Worm (Caenorhabditis elegans) whole organism, L4 larva: ENCODE results near the gene rgs-4.
A peak's percentile ranks its signal among the peaks of the same experiment; 100 is the strongest.
"Not testable (repeated sequence)": the region's sequence is repeated elsewhere in the genome, so short reads cannot be mapped to it uniquely, and the experiment has no call there.

ENCODE experiments used
- Y5F2A.4 ChIP-seq: fragments of 200-800 bp; sonication (Bioruptor generic); optimal IDR thresholded peaks from 2 replicates; lab custom pipeline; 2018; ENCODE audit warnings: mild to moderate bottlenecking, missing genetic modification characterization, missing compliant biosample characterization
- ZK546.5 ChIP-seq, 2 experiments: sonication (generic microtip); optimal IDR thresholded peaks; 2 replicates each; lab custom pipeline; 2017; ENCODE audit warnings: missing biosample characterization in 2 of 2, missing genetic modification characterization in 2 of 2
- aha-1 ChIP-seq: fragments of 150-350 bp; peaks from one replicate; lab custom pipeline; 2014; ENCODE audit warnings: missing biosample characterization, missing genetic modification characterization
- attf-4 ChIP-seq: sonication (generic microtip); optimal IDR thresholded peaks from 3 replicates; lab custom pipeline; 2017; ENCODE audit warnings: missing biosample characterization, missing genetic modification characterization
- ceh-20 ChIP-seq: fragments of 200-800 bp; sonication (Bioruptor generic); IDR thresholded peaks from 2 replicates; pipeline ENCODE4 v1.3.6; 2022; ENCODE audit warnings: missing genetic modification reagents, missing genetic modification characterization, missing compliant biosample characterization
- ceh-28 ChIP-seq: fragments of 150-350 bp; optimal IDR thresholded peaks from 2 replicates; lab custom pipeline; 2014; ENCODE audit warnings: missing biosample characterization, missing genetic modification reagents, missing genetic modification characterization
- ceh-44 ChIP-seq: fragments of 200-800 bp; sonication (Bioruptor generic); IDR thresholded peaks from 2 replicates; pipeline ENCODE4 v1.3.6; 2022; ENCODE audit warnings: missing genetic modification reagents, missing genetic modification characterization, missing compliant biosample characterization
- daf-12 ChIP-seq: fragments of 150-350 bp; optimal IDR thresholded peaks from 2 replicates; lab custom pipeline; 2014; ENCODE audit warnings: missing biosample characterization, missing genetic modification reagents, missing genetic modification characterization
- daf-16 ChIP-seq, 3 experiments: sonication (generic microtip); optimal IDR thresholded peaks; 2 replicates each; lab custom pipeline; 2016 to 2017; ENCODE audit warnings: missing genetic modification characterization in 3 of 3, missing genetic modification reagents in 3 of 3, mild to moderate bottlenecking in 2 of 3, missing compliant biosample characterization in 2 of 3, missing biosample characterization in 1 of 3, moderate library complexity in 1 of 3
- dmd-6 ChIP-seq: fragments of 200-800 bp; sonication (Bioruptor generic); IDR thresholded peaks from 2 replicates; pipeline ENCODE4 v1.3.6; 2022; ENCODE audit warnings: missing genetic modification reagents, missing genetic modification characterization, missing compliant biosample characterization
- fos-1 ChIP-seq: fragments of 150-350 bp; optimal IDR thresholded peaks from 2 replicates; lab custom pipeline; 2014; ENCODE audit warnings: missing biosample characterization, missing genetic modification characterization
- gei-8 ChIP-seq: fragments of 200-800 bp; sonication (Bioruptor generic); optimal IDR thresholded peaks from 2 replicates; lab custom pipeline; 2018; ENCODE audit warnings: mild to moderate bottlenecking, missing genetic modification characterization, missing compliant biosample characterization
- hif-1 ChIP-seq, 2 experiments: sonication (generic microtip); optimal IDR thresholded peaks; 2 replicates each; lab custom pipeline; 2016 to 2017; ENCODE audit warnings: missing compliant biosample characterization in 2 of 2, missing genetic modification characterization in 2 of 2, missing genetic modification reagents in 2 of 2, missing genotype in 2 of 2, mild to moderate bottlenecking in 1 of 2
- hlh-11 ChIP-seq: fragments of 200-800 bp; sonication (Bioruptor generic); optimal IDR thresholded peaks from 2 replicates; lab custom pipeline; 2018; ENCODE audit warnings: mild to moderate bottlenecking, missing genetic modification characterization, missing compliant biosample characterization
- hlh-30 ChIP-seq: sonication (generic microtip); optimal IDR thresholded peaks from 2 replicates; lab custom pipeline; 2017; ENCODE audit warnings: antibody characterized with exemption, mild to moderate bottlenecking, missing genetic modification characterization, missing compliant biosample characterization; ENCODE audit not compliant: insufficient read depth
- lin-29 ChIP-seq: fragments of 200-800 bp; sonication (Bioruptor generic); IDR thresholded peaks from 2 replicates; pipeline ENCODE4 v1.3.6; 2022; ENCODE audit warnings: missing genetic modification reagents, missing genetic modification characterization, missing compliant biosample characterization
- lin-38 ChIP-seq: fragments of 200-800 bp; sonication (Bioruptor generic); IDR thresholded peaks from 2 replicates; pipeline ENCODE4 v1.3.6; 2022; ENCODE audit warnings: missing genetic modification reagents, missing genetic modification characterization, missing compliant biosample characterization
- lin-39 ChIP-seq: fragments of 150-350 bp; optimal IDR thresholded peaks from 2 replicates; lab custom pipeline; 2014; ENCODE audit warnings: missing biosample characterization, missing genetic modification reagents, missing genetic modification characterization
- mdl-1 ChIP-seq, 2 experiments: fragments of 150-350 bp in 1 of 2; sonication (generic microtip) in 1 of 2; optimal IDR thresholded peaks; 2 replicates each; lab custom pipeline; 2014 to 2017; ENCODE audit warnings: missing biosample characterization in 2 of 2, missing genetic modification characterization in 2 of 2
- mep-1 ChIP-seq: fragments of 150-350 bp; sonication (generic microtip); optimal IDR thresholded peaks from 3 replicates; lab custom pipeline; 2014; ENCODE audit warnings: missing biosample characterization, missing genetic modification characterization
- mxl-3 ChIP-seq: fragments of 200-800 bp; sonication (Bioruptor generic); optimal IDR thresholded peaks from 2 replicates; lab custom pipeline; 2018; ENCODE audit warnings: mild to moderate bottlenecking, missing genetic modification characterization, missing compliant biosample characterization
- nhr-10 ChIP-seq: fragments of 150-350 bp; optimal IDR thresholded peaks from 2 replicates; lab custom pipeline; 2014; ENCODE audit warnings: missing biosample characterization, missing genetic modification characterization
- nhr-11 ChIP-seq: fragments of 150-350 bp; optimal IDR thresholded peaks from 2 replicates; lab custom pipeline; 2014; ENCODE audit warnings: missing biosample characterization, missing genetic modification characterization
- nhr-28 ChIP-seq: fragments of 150-350 bp; optimal IDR thresholded peaks from 2 replicates; lab custom pipeline; 2014; ENCODE audit warnings: missing biosample characterization, missing genetic modification characterization
- nhr-41 ChIP-seq: fragments of 200-800 bp; sonication (Bioruptor generic); IDR thresholded peaks from 2 replicates; pipeline ENCODE4 v1.3.6; 2022; ENCODE audit warnings: missing genetic modification reagents, missing genetic modification characterization, missing compliant biosample characterization
- nhr-48 ChIP-seq: sonication (generic microtip); optimal IDR thresholded peaks from 2 replicates; lab custom pipeline; 2016; ENCODE audit warnings: mild to moderate bottlenecking, missing genetic modification characterization, missing compliant biosample characterization
- pha-4 ChIP-seq, 2 experiments: fragments of 150-350 bp in 1 of 2; fragments of 200-800 bp in 1 of 2; sonication (Bioruptor generic) in 1 of 2; IDR thresholded peaks in 1 of 2; optimal IDR thresholded peaks in 1 of 2; 2 replicates each; pipeline versions ENCODE4 v1.3.6 to Lab custom; 2014 to 2022; ENCODE audit warnings: missing genetic modification characterization in 2 of 2, missing genetic modification reagents in 2 of 2, missing biosample characterization in 1 of 2, missing compliant biosample characterization in 1 of 2
- pqm-1 ChIP-seq: sonication (generic microtip); optimal IDR thresholded peaks from 2 replicates; lab custom pipeline; 2017; ENCODE audit warnings: missing biosample characterization, missing genetic modification characterization
- rbr-2 ChIP-seq: sonication (generic microtip); optimal IDR thresholded peaks from 2 replicates; lab custom pipeline; 2016; ENCODE audit warnings: missing genotype, missing genetic modification characterization, missing compliant biosample characterization
- sdz-12 ChIP-seq: fragments of 200-800 bp; sonication (Bioruptor generic); optimal IDR thresholded peaks from 2 replicates; lab custom pipeline; 2018; ENCODE audit warnings: mild to moderate bottlenecking, missing genetic modification characterization, missing compliant biosample characterization
- set-16 ChIP-seq: fragments of 200-800 bp; sonication (Bioruptor generic); IDR thresholded peaks from 2 replicates; pipeline ENCODE4 v1.3.6; 2022; ENCODE audit warnings: missing genetic modification reagents, missing genetic modification characterization, missing compliant biosample characterization
- skn-1 ChIP-seq: fragments of 150-350 bp; optimal IDR thresholded peaks from 2 replicates; lab custom pipeline; 2014; ENCODE audit warnings: missing biosample characterization, missing genetic modification characterization
- spr-3 ChIP-seq: fragments of 200-800 bp; sonication (Bioruptor generic); optimal IDR thresholded peaks from 2 replicates; lab custom pipeline; 2018; ENCODE audit warnings: mild to moderate bottlenecking, missing genetic modification characterization, missing compliant biosample characterization
- tag-97 ChIP-seq: fragments of 200-800 bp; sonication (Bioruptor generic); IDR thresholded peaks from 2 replicates; pipeline ENCODE4 v1.3.6; 2022; ENCODE audit warnings: missing genetic modification characterization, missing compliant biosample characterization
- unc-62 ChIP-seq, 3 experiments: fragments of 150-350 bp in 1 of 3; sonication (generic microtip); optimal IDR thresholded peaks in 2 of 3; peaks in 1 of 3; 1 replicate in 1 of 3; 2 replicates in 2 of 3; lab custom pipeline; 2014 to 2017; ENCODE audit warnings: missing biosample characterization in 3 of 3, missing genetic modification characterization in 3 of 3, missing genetic modification reagents in 3 of 3, missing genotype in 1 of 3
- zip-11 ChIP-seq: fragments of 200-800 bp; sonication (Bioruptor generic); IDR thresholded peaks from 2 replicates; pipeline ENCODE4 v1.3.6; 2022; ENCODE audit warnings: missing genetic modification characterization, missing compliant biosample characterization
- zip-2 ChIP-seq: fragments of 150-350 bp; optimal IDR thresholded peaks from 2 replicates; lab custom pipeline; 2014; ENCODE audit warnings: missing biosample characterization, missing genetic modification characterization

rgs-4 gene

DNA sequence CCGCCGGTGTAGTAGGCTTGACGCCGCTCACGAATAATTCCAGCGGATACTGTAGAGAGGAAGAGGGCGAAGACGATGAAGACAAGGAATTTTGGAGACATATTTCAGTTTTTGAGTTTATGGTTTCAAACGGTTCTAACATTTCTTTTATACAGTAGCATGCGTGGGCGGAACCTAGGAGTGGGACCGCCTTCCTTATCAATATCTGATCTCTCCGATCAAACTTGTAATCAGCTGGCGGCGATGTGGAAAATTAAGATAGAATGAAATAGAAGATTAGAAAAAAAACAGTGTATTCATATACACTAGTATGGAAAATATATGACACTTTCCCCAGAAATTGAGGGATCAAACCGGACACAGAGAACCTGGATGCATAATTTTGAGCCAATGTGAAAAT is 35.3 kb upstream of the rgs-4 start, which contains the start of gene nspe-2:
nspe-2 (minus strand) TSS at position 101 of the 400 bp plus-strand sequence.
- TF ChIP-seq zip-2 (tag; lab: Kevin White, UChicago) = no peak
- TF ChIP-seq unc-62 (GFP tag; optimal IDR thresholded peaks at IDR 0.05 in 1 of 2; lab: Kevin White, UChicago) = peak in 1 of 2 experiments; percentile 46
- TF ChIP-seq unc-62 (tag; optimal IDR thresholded peaks at IDR 0.05; lab: Kevin White, UChicago) = no peak

DNA sequence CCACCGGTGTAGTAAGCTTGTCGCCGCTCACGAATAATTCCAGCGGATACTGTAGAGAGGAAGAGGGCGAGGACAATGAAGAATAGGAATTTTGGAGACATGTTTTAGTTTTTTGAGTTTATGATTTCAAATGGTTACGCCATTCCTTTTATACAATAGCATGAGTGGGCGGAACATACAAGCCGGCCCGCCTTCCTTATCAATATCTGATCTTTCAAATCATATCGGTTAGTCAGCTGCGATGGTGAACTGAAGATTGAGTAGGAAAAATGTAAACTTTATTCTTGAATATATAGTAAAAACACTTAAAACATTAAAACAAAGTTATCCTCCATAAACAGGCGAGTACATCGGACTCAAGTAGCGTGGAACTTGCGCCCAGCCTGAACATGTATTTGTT is 33.8 kb upstream of the rgs-4 start, which contains the start of gene nspe-1:
nspe-1 (minus strand) TSS at position 101 of the 400 bp plus-strand sequence.
- no peak for TF ChIP-seq zip-2 (tag; lab: Kevin White, UChicago)
- no peak for TF ChIP-seq spr-3 (GFP tag; lab: Kevin White, UChicago)
- no peak for TF ChIP-seq nhr-11 (tag; lab: Kevin White, UChicago)

DNA sequence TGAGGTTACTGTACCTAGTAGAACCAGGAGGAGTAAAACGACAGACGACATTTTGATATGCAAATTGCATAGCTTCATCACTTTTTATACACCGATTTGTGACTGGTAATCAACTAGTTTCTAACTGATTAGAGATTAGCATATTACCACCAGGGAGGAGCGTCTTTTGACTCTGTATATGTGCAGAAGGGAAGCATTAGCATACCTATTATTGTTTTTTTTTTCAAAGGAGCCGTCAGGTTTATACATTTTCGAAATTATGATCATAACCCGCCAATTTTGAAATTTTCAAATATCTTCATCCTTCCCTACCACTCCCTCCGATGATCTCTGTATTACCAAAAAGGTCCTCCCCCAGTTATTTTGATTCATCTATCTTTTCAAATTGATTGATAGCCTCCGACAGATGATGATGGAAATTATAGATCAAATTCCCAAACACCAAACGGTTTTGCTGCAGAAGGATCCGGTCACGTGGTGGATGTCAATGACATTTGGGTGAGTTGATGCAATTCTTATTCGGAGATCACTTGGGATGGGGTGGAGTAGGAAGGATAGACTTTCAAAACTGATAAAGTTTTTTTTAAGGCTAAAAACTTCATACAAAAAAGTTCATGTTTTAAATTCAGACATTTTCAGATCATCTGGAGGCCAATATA is 32.5 kb upstream of the rgs-4 start, which contains the start of gene nspe-8:
nspe-8 (minus strand) TSS at position 51 of the 659 bp plus-strand sequence.
- TF ChIP-seq tag-97 (GFP tag; lab: Robert Waterston, UW) (no peak), hif-1 (tag; optimal IDR thresholded peaks at IDR 0.05; lab: Kevin White, UChicago) (peak in 1 of 2 experiments; percentile 71), unc-62 (GFP tag; optimal IDR thresholded peaks at IDR 0.05 in 1 of 2; lab: Kevin White, UChicago) (peak in 1 of 2 experiments; percentile 76), unc-62 (tag; optimal IDR thresholded peaks at IDR 0.05; lab: Kevin White, UChicago) (no peak), nhr-28 (peak; percentile 79), daf-12 (tag; lab: Kevin White, UChicago) (no peak), ceh-20 (GFP tag; lab: Robert Waterston, UW) (peak; percentile 75), dmd-6 (peak; percentile 40; the same call in 1 of the 2 replicates), mep-1 (tag; lab: Kevin White, UChicago) (no peak), mdl-1 (tag; optimal IDR thresholded peaks at IDR 0.05; lab: Kevin White, UChicago) (peak in 1 of 2 experiments; percentile 68), set-16 (GFP tag; lab: Robert Waterston, UW) (no peak), hlh-11 (tag; lab: Kevin White, UChicago) (peak; percentile 47), mxl-3 (GFP tag; lab: Kevin White, UChicago) (no peak), hlh-30 (tag; lab: Kevin White, UChicago) (peak; percentile 43), aha-1 (tag; lab: Kevin White, UChicago) (peak; percentile 95)

DNA sequence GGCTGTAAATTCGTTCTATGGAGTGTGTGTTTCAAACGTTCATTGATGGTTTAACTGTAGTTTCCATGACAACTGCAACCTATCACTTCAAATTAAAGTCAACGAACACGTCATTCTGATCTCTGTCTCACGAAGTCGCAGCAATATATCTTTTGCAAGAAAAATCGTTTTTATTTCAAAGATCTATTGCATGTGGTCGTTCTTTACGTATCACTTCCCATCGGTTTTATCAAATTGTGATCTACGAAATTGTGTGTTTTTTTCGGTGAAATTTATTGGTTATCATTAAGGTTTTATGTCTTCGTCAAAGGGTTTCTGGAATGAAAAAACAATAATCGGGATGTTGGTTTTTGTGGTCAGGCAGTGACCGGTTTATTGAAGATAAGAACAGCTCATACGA is 31.7 kb upstream of the rgs-4 start:
- TF ChIP-seq ZK546.5 (tag; optimal IDR thresholded peaks at IDR 0.05; lab: Kevin White, UChicago) (no peak), ceh-20 (GFP tag; lab: Robert Waterston, UW) (peak; percentile 55; the same call in 1 of the 2 replicates), hif-1 (tag; optimal IDR thresholded peaks at IDR 0.05; lab: Kevin White, UChicago) (peak in 1 of 2 experiments; percentile 11), lin-39 (no peak), dmd-6 (peak; percentile 21; the same call in 1 of the 2 replicates), sdz-12 (no peak)

DNA sequence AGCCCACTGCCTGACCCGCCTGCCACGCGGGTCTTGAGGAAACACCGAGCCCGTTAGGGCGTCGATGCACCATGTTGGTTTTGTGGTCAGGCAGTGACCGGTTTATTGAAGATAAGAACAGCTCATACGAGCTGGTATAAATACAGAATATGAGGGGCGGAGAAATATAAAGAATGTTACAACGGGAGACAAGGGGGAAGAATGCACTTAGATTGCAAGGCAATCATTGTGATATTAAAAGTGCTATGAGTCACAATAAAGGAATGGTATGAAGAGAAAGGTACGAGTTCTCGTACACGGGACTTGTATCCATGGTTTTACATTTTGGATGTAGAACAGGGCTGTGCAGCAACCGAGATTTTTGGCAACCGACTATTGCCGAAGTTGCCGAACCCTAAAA is 30.1 kb upstream of the rgs-4 start, which contains the start of gene Y38E10A.14:
Y38E10A.14 (minus strand) TSS at position 101 of the 400 bp plus-strand sequence.
- TF ChIP-seq daf-16 (GFP tag; optimal IDR thresholded peaks at IDR 0.05; lab: Kevin White, UChicago); daf-16 (tag; optimal IDR thresholded peaks at IDR 0.05; lab: Kevin White, UChicago); ceh-44; Y5F2A.4: not testable (repeated sequence)

DNA sequence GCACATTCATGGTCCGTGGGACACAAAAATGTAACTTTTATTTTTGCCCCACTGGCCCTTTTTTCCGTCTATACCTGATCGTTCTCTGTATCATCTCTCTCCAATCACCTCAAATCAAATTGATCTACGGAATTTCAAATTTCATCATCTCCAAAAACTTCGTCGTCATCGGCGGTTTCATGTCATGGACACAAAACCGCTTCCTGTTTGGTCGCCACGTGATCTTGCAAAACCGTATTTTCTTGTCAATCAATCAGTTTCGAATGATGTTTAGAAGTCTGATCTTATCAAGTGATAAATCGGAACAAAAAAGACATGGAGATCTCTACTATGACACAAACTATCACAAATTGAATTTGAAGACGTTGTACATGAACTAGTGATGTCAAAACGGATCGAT is 28.9 kb upstream of the rgs-4 start:
- peak; percentile 68 for TF ChIP-seq mxl-3 (GFP tag; lab: Kevin White, UChicago)
- no peak for TF ChIP-seq lin-38 (GFP tag; lab: Robert Waterston, UW)
- no peak for TF ChIP-seq fos-1
- TF ChIP-seq nhr-10 (tag; lab: Kevin White, UChicago) = peak; percentile 10
- no peak for TF ChIP-seq lin-29 (GFP tag; lab: Robert Waterston, UW)
- TF ChIP-seq skn-1 = no peak
- TF ChIP-seq attf-4 = no peak
- TF ChIP-seq spr-3 (GFP tag; lab: Kevin White, UChicago) = no peak
- TF ChIP-seq nhr-48 (tag; lab: Kevin White, UChicago) = peak; percentile 70
- no peak for TF ChIP-seq daf-12 (tag; lab: Kevin White, UChicago)
- TF ChIP-seq mdl-1 (tag; optimal IDR thresholded peaks at IDR 0.05; lab: Kevin White, UChicago) = peak; percentile 35 to 85
- no peak for TF ChIP-seq pha-4 (GFP tag; IDR thresholded peaks at IDR 0.05; lab: Robert Waterston, UW)
- no peak for TF ChIP-seq pha-4 (tag; optimal IDR thresholded peaks at IDR 0.05; lab: Kevin White, UChicago)
- no peak for TF ChIP-seq gei-8 (GFP tag; lab: Kevin White, UChicago)
- TF ChIP-seq nhr-41 (GFP tag; lab: Robert Waterston, UW) = no peak
- no peak for TF ChIP-seq pqm-1 (tag; lab: Kevin White, UChicago)
- no peak for TF ChIP-seq zip-11 (GFP tag; lab: Robert Waterston, UW)
- no peak for TF ChIP-seq rbr-2
- no peak for TF ChIP-seq ceh-28 (tag; lab: Kevin White, UChicago)
